Worm (Caenorhabditis elegans) whole organism, young adult: ENCODE measurements around the gene ugt-36.

Experiments
- B0261.1 ChIP-seq: sonication (generic microtip); optimal IDR thresholded peaks from 2 replicates; lab custom pipeline; 2016; ENCODE audit warnings: mild to moderate bottlenecking, missing genetic modification characterization, moderate library complexity, missing compliant biosample characterization
- D2030.7 ChIP-seq: fragments of 200-800 bp; sonication (Bioruptor generic); IDR thresholded peaks from 2 replicates; pipeline ENCODE4 v1.3.6; 2022; ENCODE audit warnings: missing genetic modification reagents, missing genetic modification characterization, missing compliant biosample characterization
- F10E7.11 ChIP-seq: sonication (generic microtip); optimal IDR thresholded peaks from 2 replicates; lab custom pipeline; 2017; ENCODE audit warnings: mild to moderate bottlenecking, missing genetic modification characterization, moderate library complexity, missing compliant biosample characterization
- F23B12.7 ChIP-seq: sonication (generic microtip); optimal IDR thresholded peaks from 2 replicates; lab custom pipeline; 2017; ENCODE audit warnings: missing genetic modification characterization, mild to moderate bottlenecking, missing compliant biosample characterization, antibody characterized with exemption, moderate library complexity; ENCODE audit not compliant: insufficient read depth
- F55B11.4 ChIP-seq: sonication (generic microtip); optimal IDR thresholded peaks from 2 replicates; lab custom pipeline; 2016; ENCODE audit warnings: missing compliant biosample characterization, missing genetic modification characterization, borderline replicate concordance; ENCODE audit not compliant: insufficient read depth
- F57A8.1 ChIP-seq: fragments of 200-800 bp; sonication (Bioruptor generic); optimal IDR thresholded peaks from 2 replicates; lab custom pipeline; 2018; ENCODE audit warnings: mild to moderate bottlenecking, missing genetic modification characterization, moderate library complexity, missing compliant biosample characterization
- K11D2.4 ChIP-seq: fragments of 200-800 bp; sonication (Bioruptor generic); IDR thresholded peaks from 2 replicates; pipeline ENCODE4 v1.3.6; 2022; ENCODE audit warnings: missing genetic modification reagents, missing genetic modification characterization, missing compliant biosample characterization
- K12H6.12 ChIP-seq: fragments of 200-800 bp; sonication (Bioruptor generic); optimal IDR thresholded peaks from 2 replicates; lab custom pipeline; 2018; ENCODE audit warnings: mild to moderate bottlenecking, missing genetic modification characterization, missing compliant biosample characterization
- Y56A3A.18 ChIP-seq: fragments of 200-800 bp; sonication (Bioruptor generic); IDR thresholded peaks from 2 replicates; pipeline ENCODE4 v1.3.6; 2022; ENCODE audit warnings: missing genetic modification reagents, missing genetic modification characterization, missing compliant biosample characterization
- Y67H2A.10 ChIP-seq: fragments of 200-800 bp; sonication (Bioruptor generic); conservative IDR thresholded peaks from 2 replicates; pipeline ENCODE4 v1.3.6; 2022; ENCODE audit warnings: missing genetic modification reagents, missing genetic modification characterization, missing compliant biosample characterization
- Y79H2A.3 ChIP-seq: fragments of 200-800 bp; sonication (Bioruptor generic); conservative IDR thresholded peaks from 2 replicates; pipeline ENCODE4 v1.3.6; 2022; ENCODE audit warnings: missing genetic modification reagents, missing genetic modification characterization, missing compliant biosample characterization
- akir-1 ChIP-seq: fragments of 200-800 bp; sonication (Bioruptor generic); optimal IDR thresholded peaks from 2 replicates; lab custom pipeline; 2018; ENCODE audit warnings: mild to moderate bottlenecking, missing genetic modification characterization, moderate library complexity, missing compliant biosample characterization
- aptf-2 ChIP-seq: fragments of 200-800 bp; sonication (Bioruptor generic); conservative IDR thresholded peaks from 2 replicates; pipeline ENCODE4 v1.3.6; 2022; ENCODE audit warnings: missing genetic modification reagents, missing genetic modification characterization, missing compliant biosample characterization
- aptf-3 ChIP-seq: fragments of 200-800 bp; sonication (Bioruptor generic); IDR thresholded peaks from 2 replicates; pipeline ENCODE4 v1.3.6; 2022; ENCODE audit warnings: missing genetic modification characterization, missing compliant biosample characterization
- athp-1 ChIP-seq: sonication (generic microtip); optimal IDR thresholded peaks from 2 replicates; lab custom pipeline; 2017; ENCODE audit warnings: mild to moderate bottlenecking, missing genetic modification characterization, missing compliant biosample characterization
- bed-2 ChIP-seq: fragments of 200-800 bp; sonication (Bioruptor generic); IDR thresholded peaks from 2 replicates; pipeline ENCODE4 v1.3.6; 2022; ENCODE audit warnings: missing genetic modification reagents, missing genetic modification characterization, missing compliant biosample characterization
- cebp-1 ChIP-seq, 2 experiments: fragments of 200-800 bp in 1 of 2; sonication (Bioruptor generic) in 1 of 2; sonication (generic microtip) in 1 of 2; IDR thresholded peaks in 1 of 2; optimal IDR thresholded peaks in 1 of 2; 2 replicates each; pipeline versions ENCODE4 v1.3.6 to Lab custom; 2017 to 2022; ENCODE audit warnings: missing compliant biosample characterization in 2 of 2, missing genetic modification characterization in 2 of 2, mild to moderate bottlenecking in 1 of 2, missing genetic modification reagents in 1 of 2, moderate library complexity in 1 of 2
- ceh-100 ChIP-seq: fragments of 200-800 bp; sonication (Bioruptor generic); IDR thresholded peaks from 2 replicates; pipeline ENCODE4 v1.3.6; 2022; ENCODE audit warnings: missing genetic modification reagents, missing genetic modification characterization, missing compliant biosample characterization
- ceh-27 ChIP-seq: fragments of 200-800 bp; sonication (Bioruptor generic); optimal IDR thresholded peaks from 2 replicates; lab custom pipeline; 2018; ENCODE audit warnings: mild to moderate bottlenecking, missing genetic modification characterization, moderate library complexity, missing compliant biosample characterization
- ceh-40 ChIP-seq: fragments of 200-800 bp; sonication (Bioruptor generic); IDR thresholded peaks from 2 replicates; pipeline ENCODE4 v1.3.6; 2022; ENCODE audit warnings: missing genetic modification characterization, missing compliant biosample characterization
- die-1 ChIP-seq: sonication (generic microtip); optimal IDR thresholded peaks from 2 replicates; lab custom pipeline; 2016; ENCODE audit warnings: missing genotype, mild to moderate bottlenecking, missing genetic modification characterization, missing compliant biosample characterization
- dox-1 ChIP-seq: fragments of 200-800 bp; sonication (Bioruptor generic); IDR thresholded peaks from 2 replicates; pipeline ENCODE4 v1.3.6; 2022; ENCODE audit warnings: missing genetic modification reagents, missing genetic modification characterization, missing compliant biosample characterization
- efl-1 ChIP-seq: fragments of 150-350 bp; optimal IDR thresholded peaks from 2 replicates; lab custom pipeline; 2014; ENCODE audit warnings: missing biosample characterization, missing genetic modification reagents, missing genetic modification characterization
- egl-18 ChIP-seq: fragments of 200-800 bp; sonication (Bioruptor generic); IDR thresholded peaks from 2 replicates; pipeline ENCODE4 v1.3.6; 2022; ENCODE audit warnings: missing genetic modification reagents, missing genetic modification characterization, missing compliant biosample characterization
- ets-4 ChIP-seq: fragments of 200-800 bp; sonication (Bioruptor generic); optimal IDR thresholded peaks from 2 replicates; lab custom pipeline; 2018; ENCODE audit warnings: mild to moderate bottlenecking, missing genetic modification characterization, missing compliant biosample characterization
- hlh-26 ChIP-seq: fragments of 200-800 bp; sonication (Bioruptor generic); conservative IDR thresholded peaks from 2 replicates; pipeline ENCODE4 v1.3.6; 2022; ENCODE audit warnings: missing genetic modification reagents, missing genetic modification characterization, missing compliant biosample characterization
- hmg-1.2 ChIP-seq: fragments of 200-800 bp; sonication (Bioruptor generic); IDR thresholded peaks from 2 replicates; pipeline ENCODE4 v1.3.6; 2022; ENCODE audit warnings: missing genetic modification reagents, missing genetic modification characterization, missing compliant biosample characterization
- hrde-1 ChIP-seq: sonication (generic microtip); optimal IDR thresholded peaks from 2 replicates; lab custom pipeline; 2016; ENCODE audit warnings: missing genetic modification characterization, mild to moderate bottlenecking, missing compliant biosample characterization, moderate library complexity, missing genotype, missing genetic modification reagents, borderline replicate concordance
- let-526 ChIP-seq: fragments of 200-800 bp; sonication (Bioruptor generic); IDR thresholded peaks from 2 replicates; pipeline ENCODE4 v1.3.6; 2022; ENCODE audit warnings: missing genetic modification reagents, missing genetic modification characterization, missing compliant biosample characterization
- let-607 ChIP-seq, 2 experiments: fragments of 200-800 bp in 1 of 2; sonication (Bioruptor generic) in 1 of 2; sonication (generic microtip) in 1 of 2; optimal IDR thresholded peaks; 2 replicates each; lab custom pipeline; 2016 to 2018; ENCODE audit warnings: mild to moderate bottlenecking in 2 of 2, missing compliant biosample characterization in 2 of 2, missing genetic modification characterization in 2 of 2, moderate library complexity in 2 of 2, missing genotype in 1 of 2
- lir-1 ChIP-seq: fragments of 200-800 bp; sonication (Bioruptor generic); conservative IDR thresholded peaks from 2 replicates; pipeline ENCODE4 v1.3.6; 2022; ENCODE audit warnings: missing genetic modification reagents, missing genetic modification characterization, missing compliant biosample characterization
- lsy-27 ChIP-seq: sonication (generic microtip); optimal IDR thresholded peaks from 2 replicates; lab custom pipeline; 2017; ENCODE audit warnings: missing genetic modification characterization, mild to moderate bottlenecking, missing compliant biosample characterization, antibody characterized with exemption, missing genotype, borderline replicate concordance; ENCODE audit not compliant: insufficient read depth
- mes-4 ChIP-seq: sonication (generic microtip); optimal IDR thresholded peaks from 2 replicates; lab custom pipeline; 2016; ENCODE audit warnings: missing genotype, missing genetic modification characterization, missing compliant biosample characterization
- nfya-1 ChIP-seq: sonication (generic microtip); optimal IDR thresholded peaks from 2 replicates; lab custom pipeline; 2017; ENCODE audit warnings: antibody characterized with exemption, missing compliant biosample characterization, missing genetic modification characterization, borderline replicate concordance; ENCODE audit not compliant: insufficient read depth
- nfya-2 ChIP-seq: fragments of 200-800 bp; sonication (Bioruptor generic); IDR thresholded peaks from 2 replicates; pipeline ENCODE4 v1.3.6; 2022; ENCODE audit warnings: missing genetic modification reagents, missing genetic modification characterization, missing compliant biosample characterization
- nhr-179 ChIP-seq: sonication (generic microtip); optimal IDR thresholded peaks from 2 replicates; lab custom pipeline; 2016; ENCODE audit warnings: mild to moderate bottlenecking, missing genetic modification characterization, missing compliant biosample characterization
- nhr-27 ChIP-seq: fragments of 200-800 bp; sonication (Bioruptor generic); optimal IDR thresholded peaks from 2 replicates; lab custom pipeline; 2018; ENCODE audit warnings: mild to moderate bottlenecking, missing genetic modification characterization, moderate library complexity, missing compliant biosample characterization
- nhr-90 ChIP-seq: sonication (generic microtip); optimal IDR thresholded peaks from 2 replicates; lab custom pipeline; 2016; ENCODE audit warnings: missing genotype, mild to moderate bottlenecking, missing genetic modification characterization, missing compliant biosample characterization
- repo-1 ChIP-seq: sonication (generic microtip); optimal IDR thresholded peaks from 2 replicates; lab custom pipeline; 2017; ENCODE audit warnings: mild to moderate bottlenecking, missing genetic modification characterization, missing compliant biosample characterization
- rpc-1 ChIP-seq, 2 experiments: fragments of 150-350 bp in 1 of 2; sonication (generic microtip) in 1 of 2; optimal IDR thresholded peaks; 2 replicates each; lab custom pipeline; 2014 to 2018; ENCODE audit warnings: missing biosample characterization in 1 of 2, missing genetic modification characterization in 1 of 2, missing genetic modification reagents in 1 of 2, missing genotype in 1 of 2
- tbp1 ChIP-seq: fragments of 200-800 bp; sonication (Bioruptor generic); optimal IDR thresholded peaks from 2 replicates; lab custom pipeline; 2018; ENCODE audit warnings: mild to moderate bottlenecking, missing genetic modification characterization, missing compliant biosample characterization
- tbx-9 ChIP-seq: sonication (generic microtip); optimal IDR thresholded peaks from 2 replicates; lab custom pipeline; 2016; ENCODE audit warnings: borderline replicate concordance, missing genetic modification characterization, inconsistent platforms, missing compliant biosample characterization
- tlf-1 ChIP-seq: fragments of 200-800 bp; sonication (Bioruptor generic); optimal IDR thresholded peaks from 2 replicates; lab custom pipeline; 2018; ENCODE audit warnings: mild to moderate bottlenecking, missing genetic modification characterization, missing compliant biosample characterization
- zfh-2 ChIP-seq: fragments of 200-800 bp; sonication (Bioruptor generic); conservative IDR thresholded peaks from 2 replicates; pipeline ENCODE4 v1.3.6; 2022; ENCODE audit warnings: missing genetic modification reagents, missing genetic modification characterization, missing compliant biosample characterization
- ztf-28 ChIP-seq: fragments of 200-800 bp; sonication (Bioruptor generic); IDR thresholded peaks from 2 replicates; pipeline ENCODE4 v1.3.6; 2022; ENCODE audit warnings: missing genetic modification reagents, missing genetic modification characterization, missing compliant biosample characterization
- ztf-3 ChIP-seq: fragments of 200-800 bp; sonication (Bioruptor generic); optimal IDR thresholded peaks from 2 replicates; lab custom pipeline; 2018; ENCODE audit warnings: mild to moderate bottlenecking, missing genetic modification characterization, missing compliant biosample characterization

Gene ugt-36

DNA sequence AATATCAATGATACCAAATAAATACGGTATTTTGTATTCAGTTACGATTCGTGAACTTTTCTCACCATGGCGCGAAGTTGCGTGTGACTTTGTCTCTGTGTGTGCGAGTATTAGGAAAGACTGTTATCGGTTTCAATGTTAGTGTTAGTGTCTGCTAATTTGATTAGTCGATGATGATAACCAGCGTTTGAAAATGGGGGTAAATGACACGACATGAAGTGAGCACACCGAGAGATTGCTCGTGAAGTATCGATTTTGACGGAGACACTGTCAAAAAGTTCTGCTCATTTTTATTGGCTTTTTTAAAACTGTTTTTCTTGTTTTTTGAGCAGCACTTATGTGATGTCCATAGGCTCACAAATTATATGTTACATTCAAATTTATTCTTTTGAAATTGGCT, 31.6 kb downstream of the ugt-36 start (continued):
- TF ChIP-seq tlf-1 (GFP tag; lab: Kevin White, UChicago) (peak; percentile 71), die-1 (tag; lab: Kevin White, UChicago) (no peak), cebp-1 (GFP tag; IDR thresholded peaks at IDR 0.05; lab: Robert Waterston, UW) (peak; percentile 32; the same call in 1 of the 2 replicates), cebp-1 (tag; optimal IDR thresholded peaks at IDR 0.05; lab: Kevin White, UChicago) (peak; percentile 65), nfya-2 (no peak), hrde-1 (tag; lab: Kevin White, UChicago) (peak; percentile 82), K12H6.12 (no peak), lir-1 (no peak), ets-4 (peak; percentile 73), F23B12.7 (tag; lab: Kevin White, UChicago) (no peak), hmg-1.2 (GFP tag; lab: Robert Waterston, UW) (0 out of 2 replicates have a peak, but pooled peaks have one; percentile 31), F55B11.4 (no peak), ceh-27 (GFP tag; lab: Kevin White, UChicago) (no peak), tbp1 (GFP tag; lab: Kevin White, UChicago) (peak; percentile 45), akir-1 (GFP tag; lab: Kevin White, UChicago) (no peak), nhr-27 (tag; lab: Kevin White, UChicago) (no peak), nhr-179 (tag; lab: Kevin White, UChicago) (no peak), ztf-28 (no peak), zfh-2 (GFP tag; lab: Robert Waterston, UW) (no peak), dox-1 (GFP tag; lab: Robert Waterston, UW) (no peak; the same call in 1 of the 2 replicates), let-526 (GFP tag; lab: Robert Waterston, UW) (no peak), ceh-100 (no peak), rpc-1 (optimal IDR thresholded peaks at IDR 0.05; lab: Kevin White, UChicago) (no peak), rpc-1 (tag; optimal IDR thresholded peaks at IDR 0.05; lab: Kevin White, UChicago) (no peak), F57A8.1 (GFP tag; lab: Kevin White, UChicago) (no peak), bed-2 (GFP tag; lab: Robert Waterston, UW) (no peak), aptf-2 (no peak), repo-1 (tag; lab: Kevin White, UChicago) (peak; percentile 79), lsy-27 (tag; lab: Kevin White, UChicago) (no peak), mes-4 (no peak), ztf-3 (GFP tag; lab: Kevin White, UChicago) (no peak), athp-1 (no peak), let-607 (tag; optimal IDR thresholded peaks at IDR 0.05; lab: Kevin White, UChicago) (peak; percentile 46 to 68), ceh-40 (GFP tag; lab: Robert Waterston, UW) (0 out of 2 replicates have a peak, but pooled peaks have one; percentile 45), K11D2.4 (no peak), D2030.7 (GFP tag; lab: Robert Waterston, UW) (no peak), tbx-9 (tag; lab: Kevin White, UChicago) (peak; percentile 78), Y67H2A.10 (GFP tag; lab: Robert Waterston, UW) (no peak), efl-1 (no peak), Y56A3A.18 (0 out of 2 replicates have a peak, but pooled peaks have one; percentile 54), B0261.1 (no peak), nhr-90 (tag; lab: Kevin White, UChicago) (peak; percentile 22), egl-18 (GFP tag; lab: Robert Waterston, UW) (no peak), F10E7.11 (tag; lab: Kevin White, UChicago) (no peak), nfya-1 (no peak), aptf-3 (GFP tag; lab: Robert Waterston, UW) (no peak), hlh-26 (GFP tag; lab: Robert Waterston, UW) (no peak), Y79H2A.3 (0 out of 2 replicates have a peak, but pooled peaks have one; percentile 20)
